Fruit fly (Drosophila melanogaster) ovary, adult (tissue): ENCODE results near the gene CG12239.

Experiments used
- CG17801 ChIP-seq: fragments of 200-800 bp; optimal IDR thresholded peaks from 2 replicates; lab custom pipeline; 2019; ENCODE audit warnings: missing biosample characterization, mild to moderate bottlenecking, missing genetic modification characterization, moderate library complexity; ENCODE audit not compliant: partially characterized antibody

CG12239 gene

DNA sequence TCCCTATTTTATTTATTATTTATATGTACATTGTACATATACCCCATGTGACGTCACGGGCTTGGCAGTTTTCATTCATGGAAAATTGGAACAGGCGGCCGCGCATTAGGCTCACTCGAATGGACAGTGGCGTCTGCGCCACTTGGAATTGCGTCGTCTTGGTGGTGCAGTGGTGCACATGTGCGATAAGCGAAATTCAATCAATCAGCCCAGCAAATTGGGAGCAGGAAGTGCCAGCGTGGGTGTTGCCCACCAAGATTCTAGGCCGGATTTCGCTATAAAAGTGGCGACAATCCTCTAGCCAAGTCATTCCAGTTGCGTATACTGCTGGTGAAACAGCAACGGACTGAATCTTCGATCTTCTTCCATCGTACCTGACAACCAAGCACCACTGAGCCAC lies at the start of gene CG12239:
Gene CG12239, plus strand, starts transcription at position 301 of the 400 bp plus-strand sequence.
- no peak for TF ChIP-seq CG17801

DNA sequence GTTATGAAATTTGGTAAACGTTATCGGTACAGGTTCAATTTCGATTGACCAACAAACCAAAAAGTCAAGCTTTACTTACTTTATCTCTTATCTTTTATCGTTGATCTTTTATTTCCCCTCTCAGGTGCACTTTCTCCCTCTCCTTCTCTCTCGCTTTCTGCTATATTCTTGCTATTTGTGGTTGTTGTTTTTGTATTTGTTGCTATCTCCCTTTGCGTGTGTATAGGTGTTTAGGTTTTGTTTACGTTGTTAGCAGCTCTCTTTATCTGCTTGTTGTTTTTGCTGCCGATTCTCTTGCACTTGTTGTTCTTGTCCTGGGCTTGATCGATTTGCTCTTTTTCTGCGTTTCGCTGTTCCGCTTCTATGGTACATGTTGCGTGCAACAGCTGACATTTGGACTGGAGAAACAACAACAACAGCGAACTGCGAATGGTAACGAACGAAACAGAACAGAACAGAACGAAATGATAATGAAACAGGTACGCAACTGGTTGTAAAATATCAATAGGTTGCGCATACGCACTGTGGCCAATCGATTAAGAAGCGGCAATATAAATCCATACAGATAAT lies 47.6 kb upstream of the CG12239 start:
- TF ChIP-seq CG17801, result no peak

DNA sequence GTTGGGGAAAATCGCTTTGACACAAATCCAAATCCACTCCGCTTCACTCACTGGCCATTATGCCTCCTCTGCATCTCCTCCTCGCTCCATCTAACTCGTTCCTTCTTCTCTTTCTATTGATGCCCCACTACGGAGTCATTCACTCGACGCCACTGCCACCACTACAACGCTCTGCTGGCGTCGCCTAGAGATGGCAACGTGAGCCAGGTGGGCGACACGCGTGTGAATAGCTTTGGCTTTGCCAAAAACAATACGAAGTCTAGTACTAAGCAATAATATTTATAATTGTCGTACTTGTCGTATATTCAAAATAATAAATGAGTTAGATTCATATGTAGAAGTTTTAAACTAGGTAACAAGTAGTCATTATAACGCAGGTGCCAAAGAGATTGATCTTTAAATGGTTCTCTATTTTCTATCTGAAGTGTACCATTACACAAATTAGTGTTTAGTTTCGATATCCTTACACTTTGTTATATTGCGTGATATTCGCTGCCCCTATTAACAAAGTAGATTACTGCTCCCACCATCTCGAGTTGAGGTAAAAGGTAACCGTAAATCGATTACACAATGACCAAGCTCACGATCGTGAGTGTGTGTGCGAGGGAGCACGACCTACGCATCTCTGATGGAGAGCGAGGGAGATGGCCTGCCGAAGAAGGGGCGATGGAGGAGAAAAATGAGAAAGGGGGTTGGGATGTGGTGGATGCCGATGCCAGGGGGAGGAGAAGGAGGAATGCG lies 46.8 kb upstream of the CG12239 start:
- TF ChIP-seq CG17801, result no peak

DNA sequence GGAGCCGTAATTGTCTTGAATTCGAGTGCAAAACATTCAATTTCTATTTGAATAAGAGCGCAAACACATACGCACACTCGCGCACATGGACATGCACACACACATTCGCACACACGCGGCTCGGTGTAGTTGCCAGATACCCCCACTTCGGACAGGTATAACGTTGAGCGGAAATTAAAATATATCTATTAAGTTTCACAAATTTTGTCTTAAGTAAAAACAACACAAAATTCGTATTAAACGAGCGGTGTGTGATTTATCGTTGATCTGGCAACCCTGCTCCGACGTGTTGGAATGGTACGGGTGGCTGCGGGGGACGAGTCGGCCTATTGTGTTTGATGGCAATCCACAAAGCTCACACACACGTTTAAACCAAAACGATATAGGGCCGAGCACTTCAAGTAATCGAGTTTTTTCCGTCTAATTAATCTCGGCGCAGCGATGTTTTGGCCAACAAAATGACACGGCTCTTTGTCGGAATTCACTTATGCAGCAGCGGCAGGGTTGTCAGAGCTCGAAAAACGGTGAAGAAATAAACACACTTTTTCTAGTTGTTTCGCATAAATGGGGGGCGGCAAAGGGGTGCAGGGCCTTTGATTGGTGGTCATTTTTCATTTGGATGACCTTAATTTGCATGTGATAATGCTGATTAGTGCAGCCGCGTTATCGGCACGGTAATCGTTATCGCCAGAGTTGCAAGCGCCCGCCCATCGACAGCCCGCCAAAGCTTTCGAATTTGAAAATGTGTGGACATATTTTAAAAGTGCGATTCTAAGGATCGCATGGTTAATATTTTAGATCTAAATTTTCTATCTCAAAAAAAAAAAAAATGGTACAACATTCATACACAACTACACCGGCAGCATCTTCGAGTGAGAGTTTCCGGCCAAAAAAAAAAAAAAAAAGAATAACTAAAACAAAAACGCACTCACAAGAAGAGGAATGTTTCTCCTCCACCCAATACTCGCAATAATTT lies 45.8 kb upstream of the CG12239 start:
- TF ChIP-seq CG17801, result peak; percentile 79

DNA sequence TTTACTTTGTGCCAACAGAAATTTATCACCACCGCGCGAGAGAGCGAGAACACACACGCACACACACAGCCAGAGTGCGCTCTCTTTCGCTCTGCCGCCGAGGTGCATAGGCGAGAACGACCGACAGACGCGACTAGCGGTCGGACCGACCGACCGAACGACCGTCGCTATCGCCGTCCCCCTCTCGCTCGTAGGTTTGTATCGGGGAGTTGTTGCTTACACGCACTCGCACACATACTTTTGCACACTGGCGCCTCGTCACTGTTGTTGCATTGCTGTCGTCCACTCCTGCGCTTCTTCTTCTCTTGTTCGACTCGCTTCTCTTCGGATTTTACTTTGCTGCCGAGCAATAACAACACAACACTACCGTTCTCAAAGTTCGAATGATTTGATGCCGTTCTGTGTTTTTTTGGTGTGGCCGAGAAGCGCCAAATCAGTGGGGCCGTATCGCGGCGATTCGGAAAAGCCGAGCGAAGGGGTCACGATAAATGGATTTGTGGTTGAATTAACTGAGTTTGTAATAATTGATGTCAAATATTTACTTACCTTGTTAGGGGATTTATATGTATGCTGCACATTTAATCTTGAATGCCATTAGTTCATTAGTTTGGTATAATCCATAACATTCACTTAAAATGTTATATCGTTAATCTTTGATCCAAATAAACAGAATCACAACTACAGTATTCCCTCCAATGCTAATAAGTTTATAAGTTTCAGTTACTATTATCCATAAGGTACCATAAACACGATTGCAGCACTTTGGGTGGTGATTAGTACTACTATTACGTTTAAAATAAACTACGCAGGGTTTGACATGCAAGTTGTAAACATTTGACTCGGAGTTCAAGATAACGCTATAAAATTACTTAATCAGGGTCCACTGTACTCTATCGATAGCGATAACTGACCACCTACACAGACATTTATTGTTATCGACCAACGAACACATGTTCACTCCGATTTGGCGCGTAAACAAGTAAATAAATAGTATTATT lies 44.8 kb upstream of the CG12239 start, which contains the start of the genes IntS6 and Rtel1:
Gene IntS6, minus strand, starts transcription at position 391 of the 998 bp plus-strand sequence.
Gene Rtel1, plus strand, starts transcription at position 884 of the 998 bp plus-strand sequence.
- peak; percentile 95 for TF ChIP-seq CG17801

DNA sequence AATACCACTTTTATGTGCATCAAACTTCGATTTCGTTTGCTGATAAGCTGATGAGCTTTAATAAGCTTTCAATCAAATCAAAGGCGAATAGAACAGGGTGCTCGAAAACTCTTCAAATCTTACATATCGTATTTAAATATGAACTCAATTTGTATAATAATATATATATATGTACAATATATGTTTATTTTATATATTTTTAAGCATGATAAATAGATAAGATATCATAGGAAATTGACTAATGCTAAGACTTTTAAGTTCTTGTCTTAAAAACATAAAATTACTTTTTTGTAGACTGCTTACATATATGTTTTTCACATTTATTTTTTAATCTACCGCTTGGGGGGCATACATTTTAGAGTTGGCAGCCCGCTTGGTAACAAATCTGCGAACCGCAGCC lies 40.0 kb upstream of the CG12239 start, which contains the start of gene CG15772:
Gene CG15772, plus strand, starts transcription at position 301 of the 400 bp plus-strand sequence.
- TF ChIP-seq CG17801, result no peak

DNA sequence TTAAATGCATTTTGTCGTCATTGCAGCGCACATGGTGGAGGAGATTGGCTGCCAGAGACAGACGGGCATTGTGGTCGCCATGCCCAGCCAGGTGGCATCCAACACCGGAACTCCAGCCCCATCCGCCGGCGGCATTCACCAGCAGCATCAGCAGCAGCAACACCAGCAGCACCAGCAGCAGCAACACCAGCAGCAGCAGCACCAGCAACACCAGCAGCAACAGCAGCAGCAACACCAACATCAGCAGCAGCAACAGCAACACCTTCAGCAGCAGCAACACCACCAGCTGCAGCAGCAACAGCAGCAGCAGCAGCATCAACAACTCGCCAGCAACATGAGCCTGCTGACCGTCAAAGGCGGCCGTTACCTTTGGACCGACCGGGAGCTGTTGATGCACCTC lies 39.1 kb upstream of the CG12239 start:
- TF ChIP-seq CG17801, result no peak

DNA sequence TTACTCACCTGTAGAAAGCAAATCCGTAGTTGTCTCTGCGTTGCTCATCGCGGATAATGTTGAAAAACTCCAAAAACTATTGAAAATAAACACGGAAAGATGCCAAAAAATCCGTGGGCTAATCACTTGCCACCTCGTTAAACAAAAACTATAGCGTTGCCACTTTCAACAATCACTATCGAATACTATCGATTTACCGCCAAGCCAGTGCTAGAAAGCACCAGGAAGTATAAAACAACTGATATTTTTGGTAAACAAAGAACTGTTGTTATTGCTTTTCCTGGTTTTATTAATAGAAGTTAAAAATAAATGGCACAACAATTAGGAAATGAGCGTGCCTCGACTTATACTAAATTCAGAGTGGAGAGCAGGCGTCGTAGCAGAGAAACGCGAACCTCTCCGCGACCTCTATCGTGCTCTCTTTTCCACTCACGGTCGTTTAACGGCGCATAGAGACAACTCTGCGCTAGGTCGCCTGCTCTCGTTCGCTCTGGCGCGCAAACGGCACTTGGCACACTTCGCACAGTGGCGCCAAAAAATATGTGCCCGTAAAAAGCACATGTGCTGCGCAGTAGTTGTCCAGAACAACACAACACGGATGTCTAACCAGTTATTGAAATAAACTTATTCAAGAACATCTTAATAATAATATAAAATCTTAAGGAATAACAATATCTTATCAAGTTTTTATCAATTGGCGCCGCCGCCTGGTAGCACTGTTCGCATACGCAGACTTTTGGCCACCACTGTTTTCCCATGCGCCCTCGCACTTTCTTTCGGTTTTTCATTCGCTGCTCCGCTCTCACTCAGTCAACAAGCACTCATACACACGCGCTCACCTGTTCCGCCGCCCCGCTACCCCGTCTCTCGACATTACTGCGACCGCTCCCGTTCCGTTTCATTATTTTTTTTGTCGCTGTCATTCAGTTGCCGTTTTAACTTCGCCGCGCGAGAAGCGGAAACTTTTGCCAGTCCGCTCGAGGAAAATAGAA lies 36.8 kb upstream of the CG12239 start, which contains the start of the genes lin-52 and CG15771:
Gene lin-52, minus strand, starts transcription at position 122 of the 992 bp plus-strand sequence.
Gene CG15771, plus strand, starts transcription at position 738 of the 992 bp plus-strand sequence.
- TF ChIP-seq CG17801, result peak; percentile 96

DNA sequence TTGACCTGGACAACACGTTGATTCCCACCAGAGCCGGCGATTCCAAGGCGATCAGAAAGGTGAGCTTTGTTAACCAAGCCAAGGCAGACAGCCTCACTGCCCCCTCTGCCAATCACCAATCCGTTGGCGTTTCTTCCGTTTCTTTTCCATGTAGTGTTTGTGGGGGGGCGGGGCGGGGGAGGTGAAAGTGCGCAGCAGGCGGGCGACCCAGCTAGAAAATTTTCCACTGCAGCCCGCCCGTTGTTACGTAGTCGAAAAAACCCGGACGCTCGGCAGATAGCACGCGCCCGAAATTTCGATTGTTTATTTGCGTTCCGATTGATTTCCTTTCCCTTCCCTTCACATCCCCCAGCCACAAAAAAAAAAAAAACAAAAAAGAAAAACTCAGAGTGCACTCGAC lies 35.8 kb upstream of the CG12239 start:
- TF ChIP-seq CG17801, result no peak

DNA sequence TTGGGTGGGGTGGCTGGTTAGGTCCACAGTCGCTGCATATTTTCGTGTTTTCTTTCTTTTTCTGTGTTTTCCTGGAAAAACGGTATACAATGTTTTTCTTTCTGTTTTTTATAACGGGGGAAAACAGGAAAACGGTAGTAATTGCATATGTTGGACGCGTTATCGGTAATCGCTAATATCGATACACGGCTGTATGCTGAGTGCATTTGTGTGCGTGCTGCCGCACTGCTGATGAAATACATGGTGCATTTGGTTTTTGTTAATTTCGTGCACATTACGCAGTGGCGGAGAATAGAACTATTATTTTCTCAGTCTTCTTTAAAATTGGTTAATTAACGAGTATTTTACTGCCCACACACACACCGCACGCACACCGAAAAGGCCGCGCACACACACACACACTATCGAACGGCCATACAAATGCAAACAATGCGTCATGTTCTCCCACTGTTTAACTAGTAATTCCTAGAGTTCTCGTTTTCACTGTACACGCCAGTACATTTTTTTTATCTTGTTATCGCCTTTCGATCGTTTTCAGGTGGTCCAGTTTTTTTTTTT lies 28.4 kb upstream of the CG12239 start:
- no peak for TF ChIP-seq CG17801

DNA sequence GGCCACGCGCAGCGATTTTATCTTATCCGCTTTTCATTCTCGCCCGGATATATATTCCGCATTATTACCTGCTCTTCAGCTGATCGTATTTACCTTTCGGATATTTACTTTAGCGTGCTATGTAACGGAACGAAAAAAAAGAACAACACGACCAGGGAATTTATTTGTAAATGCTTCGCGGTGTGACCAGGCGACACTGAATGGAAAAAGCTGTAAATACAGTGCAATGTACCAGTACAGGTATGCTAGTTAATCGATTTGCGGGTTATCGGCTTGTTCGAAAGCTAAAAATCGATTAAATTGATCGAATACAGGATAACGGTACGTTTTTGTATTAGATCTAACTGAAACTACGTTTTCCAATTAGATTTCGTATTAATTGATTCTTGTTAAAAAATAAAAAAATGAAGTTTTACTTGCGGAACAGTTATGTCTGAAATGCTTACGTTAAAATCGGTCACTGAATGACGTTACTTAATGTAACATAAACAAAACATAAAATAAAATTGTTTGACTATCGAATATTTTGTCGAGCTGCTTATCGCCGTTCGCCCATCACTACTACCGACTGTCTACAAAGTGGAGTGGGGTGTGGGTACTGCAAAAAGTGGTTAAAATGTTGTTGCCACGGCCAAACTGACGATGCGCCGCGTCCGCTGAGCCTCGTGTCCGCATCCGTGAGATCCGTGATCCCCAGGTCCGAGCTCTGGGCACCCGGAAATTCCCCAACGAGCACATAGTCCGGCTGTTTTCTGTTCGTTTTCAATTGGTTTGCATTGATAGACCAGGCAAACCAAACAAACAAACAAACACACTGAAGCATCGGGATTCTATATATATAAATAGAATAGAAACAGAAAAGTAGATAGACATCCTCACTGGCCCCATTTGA lies 27.7 kb upstream of the CG12239 start, which contains the start of the genes MAPk-Ak2 and CG42699:
Gene MAPk-Ak2, minus strand, starts transcription at position 203 of the 892 bp plus-strand sequence.
Gene CG42699, plus strand, starts transcription at position 553 of the 892 bp plus-strand sequence.
- TF ChIP-seq CG17801, result peak; percentile 71

DNA sequence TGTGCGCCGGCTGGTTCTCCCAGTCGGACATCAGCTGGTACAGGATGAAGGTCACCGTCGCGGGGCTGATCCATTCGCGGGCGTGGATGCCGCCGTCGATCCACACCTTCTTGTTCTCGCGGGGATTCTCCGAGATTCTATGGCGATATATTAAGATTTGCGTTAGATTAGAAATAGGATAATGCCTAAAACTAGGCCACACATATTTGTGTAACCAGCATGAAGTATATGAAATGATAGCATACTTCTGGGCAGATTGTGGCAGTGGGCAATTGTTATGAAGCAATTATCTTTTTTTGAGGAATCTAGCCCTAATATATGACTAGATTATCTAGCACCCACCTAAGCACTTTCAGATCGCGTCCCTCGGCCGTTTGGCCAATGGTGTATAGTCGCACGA lies 25.2 kb upstream of the CG12239 start:
- TF ChIP-seq CG17801, result no peak
